Worm (Caenorhabditis elegans): ENCODE results near the gene F55A11.7.
A peak's percentile ranks its signal among the peaks of the same experiment; 100 is the strongest.

F55A11.7 gene

DNA sequence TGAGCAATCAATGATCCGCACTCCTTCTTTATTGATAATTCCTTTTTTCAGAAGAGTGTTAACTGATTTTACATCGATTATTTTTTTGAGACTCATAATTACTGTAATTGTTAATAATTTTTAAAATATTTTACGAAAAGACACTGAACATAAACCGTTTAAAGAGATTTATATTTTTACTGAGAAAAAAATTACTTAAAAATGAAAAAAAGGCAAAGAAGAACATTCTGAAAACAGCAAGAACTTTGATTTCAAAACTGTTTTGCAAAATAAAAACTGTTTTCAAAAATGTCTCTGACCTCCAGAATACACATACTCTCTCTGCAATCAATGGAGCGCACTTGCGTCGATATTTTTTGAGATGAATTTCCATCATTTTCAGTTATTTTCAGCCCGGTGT, 39.7 kb upstream of the F55A11.7 start, which contains the start of the genes mpst-1 and D2023.6:
mpst-1 (minus strand) TSS at position 101 of the 400 bp plus-strand sequence.
D2023.6 (plus strand) TSS at position 388 of the 400 bp plus-strand sequence.
- TF ChIP-seq hmg-1.2 (GFP tag; IDR thresholded peaks at IDR 0.05) (peak; percentile 74; the same call in 1 of the 2 replicates), xnd-1 (tag; optimal IDR thresholded peaks at IDR 0.05) (no peak)

DNA sequence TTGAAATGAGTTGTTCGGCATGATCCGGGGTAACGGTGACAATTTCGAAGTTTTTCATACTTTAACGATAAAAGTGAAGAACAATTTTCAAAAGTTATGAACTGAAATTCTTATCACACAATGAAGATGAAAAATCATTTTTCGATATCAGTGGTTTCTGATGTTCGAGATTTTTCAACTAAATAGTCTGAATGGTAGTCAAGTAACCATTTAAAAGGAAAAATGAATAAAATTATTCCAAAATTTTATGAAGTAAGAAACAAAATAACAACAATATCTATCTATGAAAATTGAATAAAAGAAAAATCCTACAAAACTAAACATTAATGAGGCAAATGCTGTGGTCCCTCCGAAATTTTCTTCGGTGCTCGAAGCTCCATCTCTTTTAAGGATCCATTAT, 38.4 kb upstream of the F55A11.7 start, which contains the start of gene D2023.4:
D2023.4 (minus strand) TSS at position 101 of the 400 bp plus-strand sequence.
- TF ChIP-seq xnd-1 (tag; optimal IDR thresholded peaks at IDR 0.05) (no peak), ztf-26 (tag; optimal IDR thresholded peaks at IDR 0.05) (no peak), K11D2.4 (GFP tag; IDR thresholded peaks at IDR 0.05) (no peak), nhr-90 (tag; optimal IDR thresholded peaks at IDR 0.05) (no peak), D2030.7 (GFP tag; IDR thresholded peaks at IDR 0.05) (no peak), gei-17 (GFP tag; optimal IDR thresholded peaks at IDR 0.05) (no peak), cebp-1 (GFP tag; IDR thresholded peaks at IDR 0.05) (no peak), cebp-1 (tag; optimal IDR thresholded peaks at IDR 0.05) (no peak), Y67H2A.10 (GFP tag; conservative IDR thresholded peaks at IDR 0.05) (no peak), efl-1 (GFP tag; optimal IDR thresholded peaks at IDR 0.05) (no peak), Y95B8A.8 (GFP tag; IDR thresholded peaks at IDR 0.05) (no peak), attf-3 (GFP tag; conservative IDR thresholded peaks at IDR 0.05) (no peak), madf-8 (GFP tag; conservative IDR thresholded peaks at IDR 0.05) (no peak), ccch-3 (GFP tag; optimal IDR thresholded peaks at IDR 0.05) (no peak), lin-54 (GFP tag; optimal IDR thresholded peaks at IDR 0.05) (no peak), T26A5.8 (tag; optimal IDR thresholded peaks at IDR 0.05) (no peak), bed-1 (GFP tag; IDR thresholded peaks at IDR 0.05) (no peak), athp-1 (tag; optimal IDR thresholded peaks at IDR 0.05) (no peak), snpc-4 (GFP tag; optimal IDR thresholded peaks at IDR 0.05) (no peak), snpc-4 (tag; optimal IDR thresholded peaks at IDR 0.05) (no peak)

DNA sequence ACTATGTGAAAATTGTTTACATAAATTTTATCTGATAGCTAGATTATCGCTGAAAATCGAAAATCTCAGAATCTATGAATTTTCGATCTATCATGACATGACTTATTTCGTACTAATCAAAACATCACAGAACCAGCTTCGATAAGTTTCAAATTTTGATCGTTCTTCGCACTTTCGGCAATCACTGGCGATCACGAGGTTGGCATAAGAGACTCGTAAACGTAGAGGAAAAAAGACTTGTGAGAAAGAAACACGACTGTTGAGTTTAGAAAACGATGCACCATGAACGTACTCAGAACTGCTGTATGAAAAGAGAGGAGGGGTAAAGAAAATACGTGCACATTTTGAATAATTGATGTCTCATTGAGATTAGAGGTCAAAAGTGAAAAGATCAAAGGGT, 36.7 kb upstream of the F55A11.7 start:
- TF ChIP-seq egl-44 (GFP tag; IDR thresholded peaks at IDR 0.05) (peak; percentile 77), rcor-1 (GFP tag; IDR thresholded peaks at IDR 0.05) (0 out of 2 replicates have a peak, but pooled peaks have one; percentile 18), Y95B8A.8 (GFP tag; IDR thresholded peaks at IDR 0.05) (peak; percentile 25; the same call in 1 of the 2 replicates), snpc-4 (GFP tag; optimal IDR thresholded peaks at IDR 0.05) (no peak), snpc-4 (tag; optimal IDR thresholded peaks at IDR 0.05) (peak in 2 of 4 experiments; percentile 17 to 22), dpl-1 (GFP tag; optimal IDR thresholded peaks at IDR 0.05) (no peak), ztf-28 (GFP tag; IDR thresholded peaks at IDR 0.05) (no peak), madf-8 (GFP tag; conservative IDR thresholded peaks at IDR 0.05) (no peak), lin-40 (tag; optimal IDR thresholded peaks at IDR 0.05) (peak; percentile 57), F10E7.11 (tag; optimal IDR thresholded peaks at IDR 0.05) (no peak), nfyb-1 (GFP tag; IDR thresholded peaks at IDR 0.05) (peak; percentile 71), tbx-9 (tag; optimal IDR thresholded peaks at IDR 0.05; ENCODE audit: borderline replicate concordance) (no peak), ekl-4 (GFP tag; IDR thresholded peaks at IDR 0.05) (peak; percentile 36; the same call in 1 of the 2 replicates), tlf-1 (GFP tag; optimal IDR thresholded peaks at IDR 0.05) (peak; percentile 65), let-526 (GFP tag; IDR thresholded peaks at IDR 0.05) (peak; percentile 72; the same call in 1 of the 2 replicates), pha-4 (tag; optimal IDR thresholded peaks at IDR 0.05) (peak; percentile 62), let-607 (tag; optimal IDR thresholded peaks at IDR 0.05) (peak in 1 of 2 experiments; percentile 50), gei-17 (GFP tag; optimal IDR thresholded peaks at IDR 0.05) (no peak), lin-35 (GFP tag; optimal IDR thresholded peaks at IDR 0.05) (no peak), ZK185.1 (tag; optimal IDR thresholded peaks at IDR 0.05; ENCODE audit: poor library complexity, severe bottlenecking) (peak; percentile 38), tbp1 (GFP tag; optimal IDR thresholded peaks at IDR 0.05) (peak; percentile 57), B0019.2 (GFP tag; conservative IDR thresholded peaks at IDR 0.05) (no peak), mcd-1 (GFP tag; IDR thresholded peaks at IDR 0.05) (peak; percentile 43; the same call in 1 of the 2 replicates), F52B5.7 (tag; optimal IDR thresholded peaks at IDR 0.05) (peak; percentile 46), ceh-58 (GFP tag; IDR thresholded peaks at IDR 0.05) (no peak), ets-4 (GFP tag; optimal IDR thresholded peaks at IDR 0.05) (peak; percentile 28), nhr-80 (tag; optimal IDR thresholded peaks at IDR 0.05) (peak; percentile 65), dpff-1 (tag; optimal IDR thresholded peaks at IDR 0.05) (no peak), atf-7 (tag; optimal IDR thresholded peaks at IDR 0.05) (peak; percentile 53), madf-10 (tag; optimal IDR thresholded peaks at IDR 0.05) (peak; percentile 45)
